Worm (Caenorhabditis elegans): ENCODE data around the gene F16G10.6.

Gene F16G10.6

DNA sequence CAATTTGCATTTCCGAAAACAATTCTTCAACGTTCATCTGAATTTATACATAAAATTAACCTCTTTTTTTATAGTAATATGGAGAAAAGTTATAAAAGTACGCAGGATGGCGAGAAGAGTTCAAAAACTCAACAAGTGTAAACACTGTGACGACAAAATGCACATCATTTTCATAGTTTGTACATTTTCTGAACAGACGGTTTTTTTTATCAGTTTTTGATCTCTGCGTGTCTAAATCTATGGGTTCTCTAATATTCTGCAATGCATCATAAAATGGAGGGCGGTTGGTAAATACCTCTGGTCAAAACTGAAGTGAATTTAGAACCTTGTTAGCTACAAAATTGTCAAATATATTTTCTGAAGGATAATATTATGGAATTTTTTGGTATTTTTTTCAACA lies 37.8 kb upstream of the F16G10.6 start, which contains the start of gene fbxa-4 (continued):
- TF ChIP-seq dmd-6 (GFP tag; IDR thresholded peaks at IDR 0.05): 0 out of 2 replicates have a peak, but pooled peaks have one; percentile 32
- no peak for TF ChIP-seq jun-1 (tag; optimal IDR thresholded peaks at IDR 0.05)
- TF ChIP-seq zag-1 (tag; optimal IDR thresholded peaks at IDR 0.05): no peak
- TF ChIP-seq dmd-9 (GFP tag; IDR thresholded peaks at IDR 0.05): no peak
- TF ChIP-seq ZK546.5 (tag; optimal IDR thresholded peaks at IDR 0.05): no peak
- TF ChIP-seq arid-1 (GFP tag; conservative IDR thresholded peaks at IDR 0.05): no peak
- TF ChIP-seq nhr-77 (tag; optimal IDR thresholded peaks at IDR 0.05): peak; percentile 67
- TF ChIP-seq lin-39 (tag; optimal IDR thresholded peaks at IDR 0.05): no peak
- no peak for TF ChIP-seq mdl-1 (tag; optimal IDR thresholded peaks at IDR 0.05)
- TF ChIP-seq aly-2 (tag; optimal IDR thresholded peaks at IDR 0.05): no peak
- TF ChIP-seq nhr-10 (tag; optimal IDR thresholded peaks at IDR 0.05): no peak
- no peak for TF ChIP-seq T20F7.1 (GFP tag; optimal IDR thresholded peaks at IDR 0.05)
- no peak for TF ChIP-seq lin-29 (GFP tag; IDR thresholded peaks at IDR 0.05)
- TF ChIP-seq ceh-44 (GFP tag; IDR thresholded peaks at IDR 0.05): no peak
- peak; percentile 18 for TF ChIP-seq mes-2 (tag; optimal IDR thresholded peaks at IDR 0.05; ENCODE audit: poor library complexity, severe bottlenecking)
- TF ChIP-seq ZK337.2 (GFP tag; IDR thresholded peaks at IDR 0.05): no peak
- TF ChIP-seq daf-16 (GFP tag; optimal IDR thresholded peaks at IDR 0.05): no peak
- TF ChIP-seq daf-16 (tag; optimal IDR thresholded peaks at IDR 0.05): peak; percentile 87
- TF ChIP-seq mxl-3 (GFP tag; optimal IDR thresholded peaks at IDR 0.05): no peak
- no peak for TF ChIP-seq nhr-11 (tag; optimal IDR thresholded peaks at IDR 0.05)
- TF ChIP-seq madf-5 (GFP tag; IDR thresholded peaks at IDR 0.05): no peak
- TF ChIP-seq lsy-2 (tag; optimal IDR thresholded peaks at IDR 0.05): peak in 1 of 2 experiments; percentile 4
- no peak for TF ChIP-seq ceh-62 (tag; optimal IDR thresholded peaks at IDR 0.05)
- peak; percentile 93 for TF ChIP-seq nhr-28 (tag; optimal IDR thresholded peaks at IDR 0.05)
- TF ChIP-seq spr-3 (GFP tag; optimal IDR thresholded peaks at IDR 0.05): no peak
- TF ChIP-seq R02D3.7 (tag; optimal IDR thresholded peaks at IDR 0.05): no peak
- no peak for TF ChIP-seq ztf-11 (tag; optimal IDR thresholded peaks at IDR 0.05)
- TF ChIP-seq ceh-20 (GFP tag; IDR thresholded peaks at IDR 0.05): no peak
- TF ChIP-seq php-3 (GFP tag; IDR thresholded peaks at IDR 0.05): no peak
- no peak for TF ChIP-seq zip-2 (tag; optimal IDR thresholded peaks at IDR 0.05)
- no peak for TF ChIP-seq D1046.2 (GFP tag; IDR thresholded peaks at IDR 0.05)
- no peak for TF ChIP-seq attf-4 (tag; optimal IDR thresholded peaks at IDR 0.05)
- TF ChIP-seq nhr-25 (tag; optimal IDR thresholded peaks at IDR 0.05; ENCODE audit: borderline replicate concordance, insufficient read depth): no peak
- TF ChIP-seq F37D6.2 (tag; optimal IDR thresholded peaks at IDR 0.05): no peak
- peak; percentile 75 for TF ChIP-seq dve-1 (tag; optimal IDR thresholded peaks at IDR 0.05; ENCODE audit: insufficient read depth)
- no peak for TF ChIP-seq ceh-32 (tag; optimal IDR thresholded peaks at IDR 0.05; ENCODE audit: poor library complexity)
- TF ChIP-seq fos-1 (tag; optimal IDR thresholded peaks at IDR 0.05): no peak
- no peak for TF ChIP-seq saeg-2 (GFP tag; IDR thresholded peaks at IDR 0.05)
- peak; percentile 47 for TF ChIP-seq hlh-11 (tag; optimal IDR thresholded peaks at IDR 0.05)
- no peak for TF ChIP-seq snpc-1.2 (GFP tag; IDR thresholded peaks at IDR 0.05)
- TF ChIP-seq F10B5.3 (tag; optimal IDR thresholded peaks at IDR 0.05): no peak
- TF ChIP-seq daf-12 (tag; optimal IDR thresholded peaks at IDR 0.05): no peak
- TF ChIP-seq vab-7 (GFP tag; IDR thresholded peaks at IDR 0.05): no peak
- TF ChIP-seq tra-1 (GFP tag; IDR thresholded peaks at IDR 0.05): no peak
- TF ChIP-seq nhr-76 (tag; optimal IDR thresholded peaks at IDR 0.05): no peak
- peak; percentile 52 for TF ChIP-seq pqm-1 (tag; optimal IDR thresholded peaks at IDR 0.05)
- TF ChIP-seq lin-1 (GFP tag; IDR thresholded peaks at IDR 0.05): no peak
- no peak for TF ChIP-seq egl-27 (tag; optimal IDR thresholded peaks at IDR 0.05)
- TF ChIP-seq madf-9 (GFP tag; conservative IDR thresholded peaks at IDR 0.05): no peak
- TF ChIP-seq zip-11 (GFP tag; IDR thresholded peaks at IDR 0.05): no peak
- no peak for TF ChIP-seq zfp-2 (tag; optimal IDR thresholded peaks at IDR 0.05)
- no peak for TF ChIP-seq ctbp-1 (GFP tag; IDR thresholded peaks at IDR 0.05)
- TF ChIP-seq fkh-10 (GFP tag; optimal IDR thresholded peaks at IDR 0.05): no peak

Measured in whole organism, L4 larva.